Fruit fly (Drosophila melanogaster): Measurements from ENCODE around the gene grn.
A peak's percentile ranks its signal among the peaks of the same experiment; 100 is the strongest.

grn gene

DNA sequence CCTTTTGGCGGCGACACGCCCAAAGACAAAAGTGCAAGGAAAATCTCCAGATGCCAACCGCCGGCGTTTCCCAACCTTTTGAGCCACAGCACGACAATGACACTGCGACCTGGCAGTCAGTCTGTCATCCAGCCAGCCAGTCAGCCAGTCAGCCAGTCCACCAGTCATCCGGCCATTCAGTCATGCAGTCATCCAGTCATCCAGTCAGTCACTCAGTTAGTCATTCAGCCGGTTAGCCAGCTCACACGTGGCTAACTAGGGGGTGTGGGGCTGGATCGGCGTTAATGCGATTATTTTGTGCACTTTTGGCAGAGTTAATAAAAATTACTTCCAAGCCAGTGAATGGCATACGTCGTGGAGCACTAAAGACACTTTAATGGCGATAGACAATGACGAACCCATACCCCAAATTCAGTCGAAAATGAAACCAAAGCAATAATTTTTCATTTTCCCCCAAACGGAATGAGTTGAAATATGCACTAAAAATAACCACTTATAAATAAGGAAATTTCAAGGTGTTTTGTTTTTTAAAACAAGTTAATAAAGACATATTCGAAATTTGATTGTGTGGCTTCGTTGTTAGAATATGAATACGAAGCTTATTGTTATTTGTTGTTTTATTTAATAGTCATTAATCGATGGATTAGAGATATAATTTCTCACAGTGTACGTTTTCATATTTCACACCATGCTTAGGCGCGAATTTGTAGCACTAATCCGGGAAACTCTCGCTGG is 43.6 kb upstream of the grn start (continued):
- no peak for TF ChIP-seq wdn (GFP tag; IDR thresholded peaks at IDR 0.05)
- TF ChIP-seq CG2678 (tag; optimal IDR thresholded peaks at IDR 0.05), result peak; percentile 20
- TF ChIP-seq CG18262 (tag; optimal IDR thresholded peaks at IDR 0.05), result peak; percentile 53
- TF ChIP-seq CG7928 (GFP tag; optimal IDR thresholded peaks at IDR 0.05), result no peak
- TF ChIP-seq CG11696 (GFP tag; IDR thresholded peaks at IDR 0.05), result no peak
- no peak for TF ChIP-seq CG1602 (GFP tag; optimal IDR thresholded peaks at IDR 0.05)
- peak in 1 of 2 experiments; percentile 52 for TF ChIP-seq bsh (GFP tag; optimal IDR thresholded peaks at IDR 0.05)
- no peak for TF ChIP-seq HmgD (GFP tag; optimal IDR thresholded peaks at IDR 0.05)
- no peak for TF ChIP-seq CoRest (tag; optimal IDR thresholded peaks at IDR 0.05)
- TF ChIP-seq CG15514 (GFP tag; optimal IDR thresholded peaks at IDR 0.05), result no peak
- TF ChIP-seq gem (tag; optimal IDR thresholded peaks at IDR 0.05), result peak; percentile 57
- no peak for TF ChIP-seq GATAe (GFP tag; conservative IDR thresholded peaks at IDR 0.05)
- no peak for TF ChIP-seq trh (GFP tag; optimal IDR thresholded peaks at IDR 0.05)
- TF ChIP-seq H15 (GFP tag; IDR thresholded peaks at IDR 0.05), result no peak
- peak; percentile 28 for TF ChIP-seq CG14710 (tag; optimal IDR thresholded peaks at IDR 0.05)
- TF ChIP-seq C15 (GFP tag; IDR thresholded peaks at IDR 0.05), result no peak
- TF ChIP-seq phol (tag; optimal IDR thresholded peaks at IDR 0.05), result peak; percentile 30
- peak; percentile 48 for TF ChIP-seq CG2712 (tag; optimal IDR thresholded peaks at IDR 0.05)
- TF ChIP-seq shn (GFP tag; optimal IDR thresholded peaks at IDR 0.05), result no peak
- TF ChIP-seq crp (GFP tag; optimal IDR thresholded peaks at IDR 0.05), result no peak
- no peak for TF ChIP-seq CG13424 (tag; optimal IDR thresholded peaks at IDR 0.05)
- no peak for TF ChIP-seq Hand (GFP tag; optimal IDR thresholded peaks at IDR 0.05)
- TF ChIP-seq dysf (GFP tag; IDR thresholded peaks at IDR 0.05), result no peak
- no peak for TF ChIP-seq CG14860 (GFP tag; IDR thresholded peaks at IDR 0.05; ENCODE audit: partially characterized antibody)
- no peak for TF ChIP-seq Trl (optimal IDR thresholded peaks at IDR 0.05)
- TF ChIP-seq Trl (GFP tag; optimal IDR thresholded peaks at IDR 0.05), result no peak
- peak; percentile 51 for TF ChIP-seq CG10979 (tag; optimal IDR thresholded peaks at IDR 0.05)
- no peak for TF ChIP-seq CG2120 (GFP tag; optimal IDR thresholded peaks at IDR 0.05)
- TF ChIP-seq CG17612 (GFP tag; IDR thresholded peaks at IDR 0.05), result no peak
- no peak for TF ChIP-seq CG13287 (GFP tag; IDR thresholded peaks at IDR 0.05; ENCODE audit: partially characterized antibody)
- TF ChIP-seq Abd-B (GFP tag; optimal IDR thresholded peaks at IDR 0.05), result no peak
- TF ChIP-seq tio (GFP tag; optimal IDR thresholded peaks at IDR 0.05), result no peak
- no peak for TF ChIP-seq CG9437 (GFP tag; optimal IDR thresholded peaks at IDR 0.05)
- TF ChIP-seq CG3163 (GFP tag; optimal IDR thresholded peaks at IDR 0.05), result no peak
- no peak for TF ChIP-seq CG6654 (GFP tag; optimal IDR thresholded peaks at IDR 0.05)
- no peak for TF ChIP-seq Side (GFP tag; optimal IDR thresholded peaks at IDR 0.05)
- no peak for TF ChIP-seq fu2 (GFP tag; optimal IDR thresholded peaks at IDR 0.05)
- TF ChIP-seq CG12391 (tag; optimal IDR thresholded peaks at IDR 0.05), result peak; percentile 27
- TF ChIP-seq peb (GFP tag; IDR thresholded peaks at IDR 0.05), result no peak
- TF ChIP-seq pfk (GFP tag; optimal IDR thresholded peaks at IDR 0.05), result no peak
- TF ChIP-seq Pdp1 (GFP tag; optimal IDR thresholded peaks at IDR 0.05), result no peak
- no peak for TF ChIP-seq Myb (GFP tag; optimal IDR thresholded peaks at IDR 0.05)
- TF ChIP-seq Nf-YC (tag; optimal IDR thresholded peaks at IDR 0.05), result no peak
- TF ChIP-seq NFAT (GFP tag; IDR thresholded peaks at IDR 0.05), result no peak
- TF ChIP-seq sug (tag; optimal IDR thresholded peaks at IDR 0.05), result no peak
- no peak for TF ChIP-seq lab (GFP tag; optimal IDR thresholded peaks at IDR 0.05)
- no peak for TF ChIP-seq dan (GFP tag; IDR thresholded peaks at IDR 0.05)
- TF ChIP-seq ac (GFP tag; optimal IDR thresholded peaks at IDR 0.05), result no peak
- TF ChIP-seq CG1024 (GFP tag; IDR thresholded peaks at IDR 0.05), result no peak
- no peak for TF ChIP-seq MESR4 (GFP tag; optimal IDR thresholded peaks at IDR 0.05)

All from whole organism, embryonic.